Worm (Caenorhabditis elegans) whole organism, early embryonic: ENCODE data around the gene C34E10.10.

Source experiments
- aly-1 ChIP-seq: sonication (generic microtip); optimal IDR thresholded peaks from 2 replicates; lab custom pipeline; 2016; ENCODE audit warnings: missing genetic modification characterization, missing compliant biosample characterization
- ama-1 ChIP-seq: fragments of 150-350 bp; optimal IDR thresholded peaks from 2 replicates; lab custom pipeline; 2014
- ceh-13 ChIP-seq: fragments of 200-800 bp; sonication (Bioruptor generic); optimal IDR thresholded peaks from 2 replicates; lab custom pipeline; 2018; ENCODE audit warnings: mild to moderate bottlenecking, missing genetic modification characterization, missing compliant biosample characterization
- ets-7 ChIP-seq: sonication (generic microtip); optimal IDR thresholded peaks from 2 replicates; lab custom pipeline; 2016; ENCODE audit warnings: missing genotype, missing genetic modification characterization, missing compliant biosample characterization
- flt-1 ChIP-seq: fragments of 200-800 bp; sonication (Bioruptor generic); IDR thresholded peaks from 2 replicates; pipeline ENCODE4 v1.3.6; 2022; ENCODE audit warnings: missing genetic modification characterization, missing compliant biosample characterization
- hmg-4 ChIP-seq: fragments of 200-800 bp; sonication (Bioruptor generic); optimal IDR thresholded peaks from 2 replicates; lab custom pipeline; 2018; ENCODE audit warnings: mild to moderate bottlenecking, missing genetic modification characterization, missing compliant biosample characterization
- hnd-1 ChIP-seq: sonication (generic microtip); optimal IDR thresholded peaks from 2 replicates; lab custom pipeline; 2016; ENCODE audit warnings: missing genetic modification characterization, missing compliant biosample characterization
- scrt-1 ChIP-seq: fragments of 200-800 bp; sonication (Bioruptor generic); IDR thresholded peaks from 2 replicates; pipeline ENCODE4 v1.3.6; 2022; ENCODE audit warnings: missing genetic modification characterization, missing compliant biosample characterization
- sea-1 ChIP-seq: fragments of 200-800 bp; sonication (Bioruptor generic); conservative IDR thresholded peaks from 2 replicates; pipeline ENCODE4 v1.3.6; 2022; ENCODE audit warnings: missing genetic modification characterization, missing compliant biosample characterization
- tbx-37 ChIP-seq: fragments of 200-800 bp; sonication (Bioruptor generic); conservative IDR thresholded peaks from 2 replicates; pipeline ENCODE4 v1.3.6; 2022; ENCODE audit warnings: missing genetic modification reagents, missing genetic modification characterization, missing compliant biosample characterization

DNA sequence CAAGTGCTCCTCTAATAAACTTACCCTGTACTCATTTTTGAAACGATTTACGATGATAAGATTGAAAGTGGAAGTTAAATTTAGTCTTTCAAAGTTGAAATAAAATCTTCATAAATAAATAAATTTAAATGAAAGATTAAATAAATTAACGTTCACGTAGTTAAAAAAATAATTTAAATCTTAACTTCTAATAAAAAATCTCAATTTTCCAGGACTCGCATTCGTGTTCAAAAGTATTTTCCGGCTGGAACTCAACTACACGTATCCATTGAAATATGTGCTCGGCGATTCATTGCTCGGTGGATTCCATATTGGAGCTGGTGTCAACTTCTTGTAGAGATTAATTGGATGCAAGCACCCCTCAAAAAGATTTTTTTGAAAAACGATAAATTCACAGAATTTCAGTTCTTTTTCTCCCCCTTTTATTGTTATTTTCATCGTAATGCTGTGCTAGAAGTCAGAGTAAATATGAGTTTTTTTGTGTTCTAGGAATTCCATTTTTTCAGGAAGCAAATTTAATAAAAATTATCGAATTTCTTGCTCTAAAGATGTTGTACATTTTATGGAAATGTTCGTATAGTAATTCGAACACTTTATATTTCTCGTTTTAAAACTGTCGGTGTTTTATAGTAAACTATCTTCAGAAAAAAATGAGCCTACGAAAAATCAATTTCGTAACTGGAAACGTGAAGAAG lies 35.8 kb upstream of the C34E10.10 start, which contains the start of the genes C34E10.9 and hap-1:
- TF ChIP-seq aly-1 = no peak
- TF ChIP-seq hnd-1 (tag; lab: Kevin White, UChicago) = no peak
- no peak for TF ChIP-seq scrt-1
- no peak for TF ChIP-seq ama-1 (lab: Kevin White, UChicago)
- no peak for TF ChIP-seq hmg-4 (GFP tag; lab: Kevin White, UChicago)
- no peak for TF ChIP-seq flt-1 (GFP tag; lab: Robert Waterston, UW)
- TF ChIP-seq tbx-37 = no peak
- TF ChIP-seq sea-1 (GFP tag; lab: Robert Waterston, UW) = no peak
- TF ChIP-seq ceh-13 (GFP tag; lab: Kevin White, UChicago) = no peak
- no peak for TF ChIP-seq ets-7 (tag; lab: Kevin White, UChicago)
